Worm (Caenorhabditis elegans): ENCODE measurements around the gene F38E1.3.

DNA sequence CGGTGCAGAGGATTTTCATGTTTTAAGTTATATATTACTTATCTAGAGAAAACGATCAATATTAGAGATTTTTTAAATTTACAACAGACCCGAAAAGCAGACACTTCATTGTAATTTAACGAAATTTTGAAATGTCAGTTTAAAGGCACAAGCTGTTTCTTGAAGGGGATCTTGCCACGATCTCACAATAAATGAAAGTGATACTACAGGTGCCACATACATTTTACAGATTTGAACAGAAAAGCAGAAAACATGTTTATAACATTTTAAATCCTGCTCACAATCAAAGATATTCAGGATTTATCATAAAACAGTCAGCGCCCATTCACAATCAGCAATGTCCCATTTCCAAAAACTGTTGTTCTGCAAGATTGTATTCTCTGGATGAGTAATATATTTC lies 26.0 kb upstream of the F38E1.3 start:
- TF ChIP-seq fkh-10 (GFP tag; optimal IDR thresholded peaks at IDR 0.05), result no peak
- no peak for TF ChIP-seq dmd-4 (tag; optimal IDR thresholded peaks at IDR 0.05; ENCODE audit: borderline replicate concordance)
- TF ChIP-seq ceh-14 (tag; optimal IDR thresholded peaks at IDR 0.05), result no peak
- TF ChIP-seq hlh-15 (tag; optimal IDR thresholded peaks at IDR 0.05), result no peak
